Worm (Caenorhabditis elegans): Measurements from ENCODE around the gene Y50E8A.12.

Gene Y50E8A.12

DNA sequence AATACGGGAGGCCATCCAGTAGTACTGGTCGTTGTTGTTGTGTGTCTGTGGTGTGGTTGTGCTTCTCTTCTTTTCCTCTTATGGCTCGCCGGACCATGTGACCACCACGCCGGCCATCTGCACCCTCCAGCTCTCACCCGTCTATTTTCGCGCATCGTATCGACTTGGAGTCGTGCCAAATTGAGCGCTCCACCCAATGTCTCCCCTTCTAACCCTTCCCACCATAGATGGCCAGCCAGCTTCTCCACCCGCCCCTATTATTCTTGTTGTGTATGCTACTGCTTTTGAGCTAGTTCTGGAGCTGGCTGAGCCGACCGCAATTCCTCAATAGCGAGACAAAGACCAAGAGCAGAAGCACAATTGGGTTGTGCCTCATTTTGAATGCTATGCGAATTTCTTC is 49.2 kb upstream of the Y50E8A.12 start (continued):
- no peak for TF ChIP-seq lin-39 (tag; optimal IDR thresholded peaks at IDR 0.05)
- peak in 2 of 3 experiments; percentile 2 to 65 for TF ChIP-seq ceh-82 (tag; optimal IDR thresholded peaks at IDR 0.05)
- TF ChIP-seq nhr-47 (tag; optimal IDR thresholded peaks at IDR 0.05), result peak; percentile 26
- no peak for TF ChIP-seq pax-3 (tag; optimal IDR thresholded peaks at IDR 0.05)
- no peak for TF ChIP-seq mep-1 (tag; optimal IDR thresholded peaks at IDR 0.05)
- no peak for TF ChIP-seq snpc-4 (tag; optimal IDR thresholded peaks at IDR 0.05)
- no peak for TF ChIP-seq fkh-4 (tag; optimal IDR thresholded peaks at IDR 0.05; ENCODE audit: borderline replicate concordance)
- peak; percentile 59 for TF ChIP-seq unc-86 (tag; optimal IDR thresholded peaks at IDR 0.05)
- no peak for TF ChIP-seq fkh-10 (GFP tag; optimal IDR thresholded peaks at IDR 0.05)
- no peak for TF ChIP-seq nhr-28 (tag; optimal IDR thresholded peaks at IDR 0.05)
- TF ChIP-seq nhr-237 (tag; optimal IDR thresholded peaks at IDR 0.05), result no peak
- no peak for TF ChIP-seq sox-4 (tag; optimal IDR thresholded peaks at IDR 0.05)
- no peak for TF ChIP-seq F16B12.6 (tag; optimal IDR thresholded peaks at IDR 0.05)

DNA sequence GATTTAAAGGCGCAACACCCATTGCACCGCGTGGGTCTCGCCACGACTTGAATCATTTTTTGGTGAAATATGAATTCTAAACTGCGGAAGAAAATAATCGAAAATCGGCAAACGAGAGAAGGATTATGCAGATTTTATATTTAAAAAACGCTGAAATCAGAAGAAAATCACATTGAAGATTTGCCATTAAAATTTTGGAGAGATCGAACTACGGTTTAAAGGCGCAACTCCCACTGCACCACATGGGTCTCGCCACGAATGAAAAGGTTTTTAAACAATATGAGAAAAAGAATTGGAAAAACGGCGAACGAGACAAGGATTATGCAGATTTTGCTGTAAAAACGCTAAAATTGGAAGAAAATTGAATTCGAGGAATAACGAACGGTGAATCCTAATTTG is 48.8 kb upstream of the Y50E8A.12 start:
- TF ChIP-seq ceh-63 (GFP tag; optimal IDR thresholded peaks at IDR 0.05) (no peak), Y116A8C.19 (tag; optimal IDR thresholded peaks at IDR 0.05; ENCODE audit: borderline replicate concordance) (no peak), ceh-88 (GFP tag; IDR thresholded peaks at IDR 0.05) (no peak), fos-1 (tag; optimal IDR thresholded peaks at IDR 0.05) (no peak), snu-23 (GFP tag; optimal IDR thresholded peaks at IDR 0.05) (no peak), nhr-47 (tag; optimal IDR thresholded peaks at IDR 0.05) (no peak)

DNA sequence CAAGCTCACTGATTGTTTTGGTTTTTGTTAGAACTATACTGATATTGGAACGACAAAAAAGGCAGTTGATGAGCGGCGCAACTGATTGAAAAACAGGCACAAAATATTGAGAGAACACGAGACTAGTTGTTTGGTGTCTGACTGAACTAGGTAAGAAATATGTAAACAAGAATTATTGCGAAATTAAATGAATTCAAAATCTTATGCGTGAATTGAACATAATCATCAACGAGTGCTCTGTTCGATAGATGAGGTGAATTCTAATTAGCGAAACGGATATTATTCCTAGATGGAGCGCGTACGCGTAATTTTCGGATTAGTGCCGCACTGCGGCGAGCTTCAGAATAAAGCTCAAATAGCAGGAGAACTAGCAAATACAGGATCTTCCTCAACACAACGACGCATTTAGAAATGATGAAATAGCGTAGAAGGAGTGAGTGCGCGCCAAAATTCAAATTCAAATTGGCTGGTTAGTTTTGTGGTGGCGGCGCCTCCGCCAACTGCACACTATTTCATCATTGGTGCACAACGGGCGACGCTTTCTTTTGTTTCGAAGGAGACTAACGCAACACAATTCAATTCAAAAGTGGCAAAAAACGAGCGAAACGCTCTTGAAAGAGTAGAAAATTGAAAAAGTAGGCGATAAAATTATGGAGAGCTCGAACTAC is 48.2 kb upstream of the Y50E8A.12 start:
- TF ChIP-seq elt-3 (tag; optimal IDR thresholded peaks at IDR 0.05) (no peak), ets-5 (GFP tag; IDR thresholded peaks at IDR 0.05) (no peak), rnt-1 (tag; optimal IDR thresholded peaks at IDR 0.05) (no peak), lsy-2 (tag; optimal IDR thresholded peaks at IDR 0.05) (no peak), tbx-2 (tag; optimal IDR thresholded peaks at IDR 0.05) (no peak), aha-1 (tag; optimal IDR thresholded peaks at IDR 0.05) (no peak), nhr-76 (tag; optimal IDR thresholded peaks at IDR 0.05) (no peak), ceh-63 (GFP tag; optimal IDR thresholded peaks at IDR 0.05) (no peak), hlh-4 (tag; optimal IDR thresholded peaks at IDR 0.05) (no peak), mdl-1 (tag; optimal IDR thresholded peaks at IDR 0.05) (no peak), nhr-20 (tag; optimal IDR thresholded peaks at IDR 0.05) (no peak), unc-30 (tag; optimal IDR thresholded peaks at IDR 0.05) (no peak), xbp-1 (tag; optimal IDR thresholded peaks at IDR 0.05) (no peak), ceh-82 (tag; optimal IDR thresholded peaks at IDR 0.05) (peak in 1 of 3 experiments; percentile 26), unc-86 (tag; optimal IDR thresholded peaks at IDR 0.05) (no peak), lin-35 (GFP tag; optimal IDR thresholded peaks at IDR 0.05) (peak in 1 of 2 experiments; percentile 7), dpl-1 (GFP tag; optimal IDR thresholded peaks at IDR 0.05) (peak in 1 of 3 experiments; percentile 5), lin-14 (GFP tag; optimal IDR thresholded peaks at IDR 0.05) (peak; percentile 23), aly-2 (tag; optimal IDR thresholded peaks at IDR 0.05) (no peak), skn-1 (tag; optimal IDR thresholded peaks at IDR 0.05) (no peak), fkh-8 (tag; optimal IDR thresholded peaks at IDR 0.05) (no peak), efl-1 (optimal IDR thresholded peaks at IDR 0.05) (peak in 1 of 2 experiments; percentile 19), efl-1 (GFP tag; optimal IDR thresholded peaks at IDR 0.05 in 1 of 2) (peak; percentile 6 to 85), mep-1 (tag; optimal IDR thresholded peaks at IDR 0.05) (no peak), nhr-71 (tag; optimal IDR thresholded peaks at IDR 0.05) (no peak), pqm-1 (tag; optimal IDR thresholded peaks at IDR 0.05) (no peak), ztf-4 (tag; optimal IDR thresholded peaks at IDR 0.05) (no peak), nhr-85 (tag) (no peak), egl-27 (tag; optimal IDR thresholded peaks at IDR 0.05) (no peak), tlp-1 (tag; optimal IDR thresholded peaks at IDR 0.05) (no peak), swsn-7 (tag; optimal IDR thresholded peaks at IDR 0.05) (no peak), lin-13 (GFP tag; optimal IDR thresholded peaks at IDR 0.05) (no peak), Y116A8C.19 (tag; optimal IDR thresholded peaks at IDR 0.05; ENCODE audit: borderline replicate concordance) (no peak), ceh-88 (GFP tag; IDR thresholded peaks at IDR 0.05) (no peak; the same call in 1 of the 2 replicates), ztf-11 (tag; optimal IDR thresholded peaks at IDR 0.05) (no peak), nhr-77 (tag; optimal IDR thresholded peaks at IDR 0.05) (no peak), nhr-19 (GFP tag; conservative IDR thresholded peaks at IDR 0.05) (no peak), F16B12.6 (tag; optimal IDR thresholded peaks at IDR 0.05) (no peak)
